Fruit fly (Drosophila melanogaster) whole organism, pupa: ENCODE data around the gene spri.
A peak's percentile ranks its signal among the peaks of the same experiment; 100 is the strongest.
"Not testable (repeated sequence)": the region's sequence is repeated elsewhere in the genome, so short reads cannot be mapped to it uniquely, and the experiment has no call there.

Experiments used
- CG10348 ChIP-seq: fragments of 200-800 bp; sonication (Bioruptor generic); IDR thresholded peaks from 2 replicates; pipeline ENCODE4 v1.3.6; 2022; ENCODE audit warnings: missing biosample characterization, missing genetic modification characterization
- CG12605 ChIP-seq: fragments of 200-800 bp; sonication (Bioruptor generic); IDR thresholded peaks from 2 replicates; pipeline ENCODE4 v1.3.6; 2022; ENCODE audit warnings: missing biosample characterization, missing genetic modification characterization
- CG13204 ChIP-seq: fragments of 200-800 bp; sonication (Bioruptor generic); optimal IDR thresholded peaks from 2 replicates; lab custom pipeline; 2018; ENCODE audit warnings: missing biosample characterization, mild to moderate bottlenecking, missing genetic modification characterization, moderate library complexity
- CG14655 ChIP-seq: fragments of 200-800 bp; sonication (Bioruptor generic); optimal IDR thresholded peaks from 3 replicates; lab custom pipeline; 2017; ENCODE audit warnings: mild to moderate bottlenecking, missing biosample characterization, missing genetic modification reagents, missing genetic modification characterization
- CG15710 ChIP-seq: fragments of 200-800 bp; sonication (Bioruptor generic); optimal IDR thresholded peaks from 2 replicates; lab custom pipeline; 2018; ENCODE audit warnings: missing biosample characterization, mild to moderate bottlenecking, missing genetic modification characterization, moderate library complexity
- CG17806 ChIP-seq: fragments of 200-800 bp; sonication (Bioruptor generic); optimal IDR thresholded peaks from 2 replicates; lab custom pipeline; 2018; ENCODE audit warnings: missing biosample characterization, mild to moderate bottlenecking, missing genetic modification characterization, moderate library complexity
- CG32121 ChIP-seq: fragments of 200-800 bp; sonication (Bioruptor generic); IDR thresholded peaks from 2 replicates; pipeline ENCODE4 v1.3.6; 2022; ENCODE audit warnings: missing biosample characterization, missing genetic modification characterization
- CG34367 ChIP-seq: fragments of 200-800 bp; sonication (Bioruptor generic); optimal IDR thresholded peaks from 2 replicates; lab custom pipeline; 2018; ENCODE audit warnings: missing biosample characterization, mild to moderate bottlenecking, missing genetic modification characterization
- CG4496 ChIP-seq: fragments of 200-800 bp; sonication (Bioruptor generic); IDR thresholded peaks from 3 replicates; pipeline ENCODE4 v1.3.6; 2022; ENCODE audit warnings: missing biosample characterization, missing genetic modification characterization
- CG8159 ChIP-seq: fragments of 200-800 bp; sonication (Bioruptor generic); optimal IDR thresholded peaks from 3 replicates; lab custom pipeline; 2018; ENCODE audit warnings: missing biosample characterization, mild to moderate bottlenecking, missing genetic modification characterization, moderate library complexity
- CG8301 ChIP-seq: fragments of 200-800 bp; sonication (Bioruptor generic); optimal IDR thresholded peaks from 2 replicates; lab custom pipeline; 2018; ENCODE audit warnings: missing biosample characterization, mild to moderate bottlenecking, missing genetic modification characterization
- CG9948 ChIP-seq: fragments of 200-800 bp; sonication (Bioruptor generic); optimal IDR thresholded peaks from 2 replicates; lab custom pipeline; 2018; ENCODE audit warnings: missing biosample characterization, mild to moderate bottlenecking, missing genetic modification characterization, moderate library complexity
- D1 ChIP-seq: fragments of 200-800 bp; sonication (Bioruptor generic); optimal IDR thresholded peaks from 2 replicates; lab custom pipeline; 2018; ENCODE audit warnings: missing biosample characterization, mild to moderate bottlenecking, missing genetic modification characterization, moderate library complexity
- EcR ChIP-seq: fragments of 200-800 bp; sonication (Bioruptor generic); optimal IDR thresholded peaks from 3 replicates; lab custom pipeline; 2019; ENCODE audit warnings: missing biosample characterization, missing genetic modification characterization, mild to moderate bottlenecking, moderate library complexity, missing genetic modification reagents
- Ets98B ChIP-seq: fragments of 200-800 bp; sonication (Bioruptor generic); IDR thresholded peaks from 2 replicates; pipeline ENCODE4 v1.3.6; 2022; ENCODE audit warnings: missing biosample characterization, missing genetic modification characterization
- Pif1A ChIP-seq: fragments of 200-800 bp; sonication (Bioruptor generic); optimal IDR thresholded peaks from 3 replicates; lab custom pipeline; 2016; ENCODE audit warnings: missing biosample characterization, missing genetic modification characterization
- Pif1B ChIP-seq: fragments of 200-800 bp; sonication (Bioruptor generic); optimal IDR thresholded peaks from 3 replicates; lab custom pipeline; 2016; ENCODE audit warnings: missing biosample characterization, missing genetic modification characterization
- Snoo ChIP-seq: fragments of 200-800 bp; sonication (Bioruptor generic); optimal IDR thresholded peaks from 3 replicates; lab custom pipeline; 2017; ENCODE audit warnings: missing biosample characterization, mild to moderate bottlenecking, missing genetic modification characterization, inconsistent platforms
- fd96Ca ChIP-seq: fragments of 200-800 bp; sonication (Bioruptor generic); IDR thresholded peaks from 3 replicates; pipeline ENCODE4 v1.3.6; 2022; ENCODE audit warnings: missing biosample characterization, missing genetic modification characterization
- gl ChIP-seq: fragments of 200-800 bp; sonication (Bioruptor generic); optimal IDR thresholded peaks from 2 replicates; lab custom pipeline; 2018; ENCODE audit warnings: missing biosample characterization, mild to moderate bottlenecking, missing genetic modification characterization
- rn ChIP-seq: fragments of 200-800 bp; sonication (Bioruptor generic); IDR thresholded peaks from 2 replicates; pipeline ENCODE4 v1.3.6; 2022; ENCODE audit warnings: missing biosample characterization, missing genetic modification characterization

spri gene

DNA sequence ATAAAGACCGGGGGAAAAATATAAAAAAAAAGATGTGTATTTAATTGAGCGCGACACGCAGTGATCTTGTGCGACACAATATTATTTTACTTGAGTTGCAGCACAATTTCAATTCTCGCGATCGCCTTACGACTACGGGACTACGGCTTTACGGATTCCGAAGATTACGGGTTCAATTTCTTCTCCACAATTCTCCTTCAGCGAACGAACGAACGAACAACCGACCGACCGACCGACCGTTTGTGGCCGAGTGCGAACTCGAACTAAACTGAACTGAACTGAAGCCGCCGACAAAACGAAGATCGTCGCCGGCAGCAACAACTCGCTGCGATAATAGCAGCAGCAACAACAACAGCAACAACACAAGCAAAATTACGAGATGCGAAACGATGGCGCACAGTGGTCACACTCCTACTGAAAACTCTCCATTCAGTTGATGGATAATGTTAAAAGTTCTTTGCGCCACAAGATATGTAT, at the start of gene spri:
spri (minus strand) TSS at position 265 of the 477 bp plus-strand sequence.
- TF ChIP-seq CG17806 (tag; lab: Kevin White, UChicago) (peak; percentile 41), Ets98B (GFP tag; lab: Robert Waterston, UW) (peak; percentile 69; the same call in 1 of the 2 replicates), CG13204 (GFP tag; lab: Kevin White, UChicago) (peak; percentile 65), CG8301 (tag; lab: Kevin White, UChicago) (peak; percentile 32), CG4496 (peak; percentile 72), EcR (GFP tag; lab: Kevin White, UChicago) (peak; percentile 49), CG12605 (GFP tag; lab: Robert Waterston, UW) (peak; percentile 79), CG8159 (tag; lab: Kevin White, UChicago) (peak; percentile 58), CG32121 (GFP tag; lab: Robert Waterston, UW) (peak; percentile 63), CG10348 (no peak), CG9948 (tag; lab: Kevin White, UChicago) (peak; percentile 41), D1 (tag; lab: Kevin White, UChicago) (no peak), Snoo (tag; lab: Kevin White, UChicago) (no peak), Pif1A (GFP tag; lab: Kevin White, UChicago) (peak; percentile 19), gl (peak; percentile 77), CG14655 (peak; percentile 55), fd96Ca (GFP tag; lab: Robert Waterston, UW) (peak; percentile 68; the same call in 2 of the 3 replicates), CG15710 (tag; lab: Kevin White, UChicago) (peak; percentile 58), CG34367 (tag; lab: Kevin White, UChicago) (peak; percentile 67), Pif1B (GFP tag; lab: Kevin White, UChicago) (peak; percentile 18), rn (no peak)

DNA sequence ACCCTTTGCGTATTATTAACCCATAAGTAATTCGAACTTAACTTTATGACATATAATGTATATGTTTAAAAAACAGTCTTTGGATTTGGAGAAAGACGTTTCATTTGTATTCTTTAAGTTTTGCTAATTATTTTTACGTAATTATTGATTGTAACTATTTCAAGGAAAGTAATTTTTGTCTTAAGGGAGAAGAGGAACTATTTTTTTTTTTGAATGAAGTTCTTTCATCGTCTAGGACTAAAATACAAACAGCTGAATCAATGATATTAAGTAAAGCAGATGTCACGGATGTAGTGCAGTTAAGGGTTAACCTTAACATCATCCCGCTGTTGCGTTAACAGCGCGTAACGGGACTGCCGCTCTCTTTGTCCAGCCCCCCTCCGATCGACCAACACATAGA, 43.7 kb upstream of the spri start:
- TF ChIP-seq EcR (GFP tag; lab: Kevin White, UChicago) (no peak), CG4496 (no peak), CG13204 (GFP tag; lab: Kevin White, UChicago) (no peak), CG32121 (GFP tag; lab: Robert Waterston, UW) (no peak), CG8159 (tag; lab: Kevin White, UChicago) (peak; percentile 71), CG17806 (tag; lab: Kevin White, UChicago) (peak; percentile 46), fd96Ca (GFP tag; lab: Robert Waterston, UW) (no peak), CG9948 (tag; lab: Kevin White, UChicago) (peak; percentile 53), Pif1B (GFP tag; lab: Kevin White, UChicago) (no peak), CG12605 (GFP tag; lab: Robert Waterston, UW) (no peak), Ets98B (GFP tag; lab: Robert Waterston, UW) (no peak), gl (no peak), Snoo (tag; lab: Kevin White, UChicago) (no peak), Pif1A (GFP tag; lab: Kevin White, UChicago) (peak; percentile 52), rn (no peak), CG8301 (tag; lab: Kevin White, UChicago) (peak; percentile 30), D1 (tag; lab: Kevin White, UChicago) (no peak), CG15710 (tag; lab: Kevin White, UChicago) (peak; percentile 51), CG34367 (tag; lab: Kevin White, UChicago) (peak; percentile 29), CG14655 (peak; percentile 44), CG10348 (no peak)

DNA sequence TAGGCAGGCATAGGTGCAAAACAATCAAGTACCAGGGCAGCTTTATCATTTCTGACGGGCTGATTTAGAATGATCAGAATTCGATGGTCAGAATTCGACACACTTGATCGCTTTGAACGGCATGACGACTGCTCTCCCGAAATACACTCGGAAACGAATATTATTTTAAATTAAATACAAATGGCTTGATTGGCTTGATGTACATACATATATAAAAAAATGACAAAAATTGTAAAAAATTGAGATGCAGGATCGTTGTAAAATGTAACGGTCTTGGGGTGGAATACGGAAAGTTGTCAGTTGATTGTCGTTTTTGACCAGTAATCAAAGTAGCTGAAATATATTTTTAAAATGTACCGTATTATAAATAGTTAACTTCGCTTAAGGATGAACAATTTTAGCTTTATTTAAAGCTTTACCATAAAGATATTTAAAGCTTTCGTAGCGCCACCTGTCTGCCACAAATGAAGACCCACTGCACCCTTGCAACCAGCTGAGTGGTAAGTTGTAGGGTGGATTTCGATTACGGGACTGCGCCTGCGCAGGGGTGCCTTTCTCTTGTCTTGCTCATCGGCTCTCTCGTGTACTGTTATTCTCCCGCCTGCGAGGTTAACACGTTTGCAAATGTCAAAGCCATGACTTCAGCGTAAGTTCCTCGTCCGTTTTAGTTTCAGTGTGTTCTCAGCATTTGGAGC, 42.0 kb upstream of the spri start, which contains the start of the genes CG9806 and X11Lbeta:
CG9806 (minus strand) TSS at position 51 of the 695 bp plus-strand sequence.
X11Lbeta (plus strand) TSS at position 676 of the 695 bp plus-strand sequence.
- TF ChIP-seq Pif1B (GFP tag; lab: Kevin White, UChicago) = no peak
- TF ChIP-seq rn = no peak
- no peak for TF ChIP-seq CG15710 (tag; lab: Kevin White, UChicago)
- TF ChIP-seq CG12605 (GFP tag; lab: Robert Waterston, UW) = no peak
- TF ChIP-seq Pif1A (GFP tag; lab: Kevin White, UChicago) = no peak
- no peak for TF ChIP-seq Snoo (tag; lab: Kevin White, UChicago)
- no peak for TF ChIP-seq Ets98B (GFP tag; lab: Robert Waterston, UW)
- no peak for TF ChIP-seq CG8301 (tag; lab: Kevin White, UChicago)
- TF ChIP-seq CG17806 (tag; lab: Kevin White, UChicago) = no peak
- TF ChIP-seq CG4496 = no peak

DNA sequence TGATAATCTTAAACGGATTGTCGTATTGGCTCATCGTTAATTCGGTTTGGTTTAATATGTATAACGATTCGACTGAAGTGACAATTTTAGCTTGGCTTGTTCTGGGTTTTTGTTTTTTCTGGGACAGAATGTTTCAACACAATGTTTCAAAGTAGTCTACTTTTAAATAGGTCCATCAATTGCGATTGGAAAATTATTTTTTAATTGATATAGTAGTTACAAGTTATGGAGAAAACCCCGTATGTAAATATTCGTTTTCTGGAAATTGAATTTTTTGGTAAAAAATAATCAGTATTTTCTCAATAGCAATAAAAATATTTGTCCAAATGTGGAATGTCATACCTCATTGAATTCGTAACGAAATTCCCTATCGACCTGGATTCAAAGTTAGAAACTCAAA, 37.9 kb upstream of the spri start, which contains the start of gene Rab9Db:
Rab9Db (minus strand) TSS at position 101 of the 400 bp plus-strand sequence.
- TF ChIP-seq rn; Snoo (tag; lab: Kevin White, UChicago); Pif1A (GFP tag; lab: Kevin White, UChicago): not testable (repeated sequence)

DNA sequence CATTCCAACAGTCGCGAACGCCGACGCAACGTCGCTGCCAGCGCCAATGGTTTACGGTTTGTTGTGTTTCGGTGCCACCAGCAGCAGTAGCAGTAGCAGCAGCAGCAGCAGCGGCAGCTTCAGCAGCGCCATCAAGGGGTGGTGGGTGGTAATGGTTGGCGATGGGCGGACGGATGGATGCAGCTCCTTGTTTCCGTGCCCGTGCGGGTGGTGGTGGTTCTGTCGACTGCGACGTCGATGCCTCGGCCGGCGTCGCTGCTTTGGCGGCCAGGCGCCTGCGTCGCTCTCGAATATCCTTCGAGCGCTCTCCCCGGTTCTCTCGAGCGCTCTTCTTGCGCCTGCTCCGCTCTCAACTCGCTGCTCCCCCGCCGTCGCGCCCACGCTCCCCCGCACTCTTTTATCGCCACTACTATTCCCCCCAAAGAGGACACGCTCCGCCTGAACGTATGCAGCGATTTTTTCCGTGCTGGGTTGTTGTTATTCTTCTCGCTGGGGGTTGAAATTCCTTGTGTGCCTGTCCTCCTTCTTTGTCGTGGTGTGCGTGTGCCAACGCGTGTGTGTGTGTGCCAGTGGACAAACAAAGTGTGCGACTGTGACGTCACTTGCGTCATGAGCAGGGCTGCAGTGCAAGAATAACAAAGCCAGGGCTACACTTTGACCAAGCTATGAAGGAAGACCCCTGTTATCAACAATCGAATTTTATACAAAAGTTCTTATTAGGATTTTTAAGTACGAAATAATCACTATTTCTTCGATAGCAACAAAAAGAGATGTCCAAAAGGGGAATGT, 36.2 kb upstream of the spri start:
- TF ChIP-seq CG32121 (GFP tag; lab: Robert Waterston, UW) (no peak), CG13204 (GFP tag; lab: Kevin White, UChicago) (no peak), Ets98B (GFP tag; lab: Robert Waterston, UW) (no peak), D1 (tag; lab: Kevin White, UChicago) (no peak), Pif1A (GFP tag; lab: Kevin White, UChicago) (no peak), rn (no peak), CG4496 (no peak), Snoo (tag; lab: Kevin White, UChicago) (no peak), CG14655 (no peak), CG8159 (tag; lab: Kevin White, UChicago) (no peak), CG15710 (tag; lab: Kevin White, UChicago) (no peak), CG12605 (GFP tag; lab: Robert Waterston, UW) (no peak), CG10348 (no peak), EcR (GFP tag; lab: Kevin White, UChicago) (no peak), Pif1B (GFP tag; lab: Kevin White, UChicago) (no peak), CG17806 (tag; lab: Kevin White, UChicago) (no peak), gl (no peak)
